Worm (Caenorhabditis elegans) whole organism, late embryonic: ENCODE results near the gene mam-1.

Source experiments
- ceh-48 ChIP-seq: sonication (generic microtip); optimal IDR thresholded peaks from 2 replicates; lab custom pipeline; 2016; ENCODE audit warnings: missing genetic modification characterization, inconsistent platforms, missing compliant biosample characterization
- hlh-13 ChIP-seq: fragments of 200-800 bp; sonication (Bioruptor generic); optimal IDR thresholded peaks from 2 replicates; lab custom pipeline; 2018; ENCODE audit warnings: mild to moderate bottlenecking, missing genetic modification characterization, missing compliant biosample characterization
- hlh-30 ChIP-seq: sonication (generic microtip); optimal IDR thresholded peaks from 2 replicates; lab custom pipeline; 2017; ENCODE audit warnings: antibody characterized with exemption, missing genetic modification characterization, missing compliant biosample characterization; ENCODE audit not compliant: insufficient read depth
- lin-11 ChIP-seq: fragments of 200-800 bp; sonication (Bioruptor generic); optimal IDR thresholded peaks from 2 replicates; lab custom pipeline; 2018; ENCODE audit warnings: mild to moderate bottlenecking, missing genetic modification characterization, missing compliant biosample characterization
- nhr-11 ChIP-seq: fragments of 150-350 bp; optimal IDR thresholded peaks from 2 replicates; lab custom pipeline; 2014; ENCODE audit warnings: missing biosample characterization, missing genetic modification characterization
- pha-4 ChIP-seq: fragments of 150-350 bp; optimal IDR thresholded peaks from 2 replicates; lab custom pipeline; 2018; ENCODE audit warnings: missing biosample characterization, missing genetic modification reagents, missing genetic modification characterization
- tbx-2 ChIP-seq: sonication (generic microtip); optimal IDR thresholded peaks from 2 replicates; lab custom pipeline; 2016; ENCODE audit warnings: missing genetic modification characterization, missing compliant biosample characterization

ce11 chrX:932874-933273, 44.7 kb upstream of the mam-1 start:
- no peak for TF ChIP-seq hlh-30
- TF ChIP-seq nhr-11 (tag; lab: Kevin White, UChicago) = no peak
- TF ChIP-seq pha-4 = no peak
- no peak for TF ChIP-seq hlh-13
- no peak for TF ChIP-seq ceh-48 (tag; lab: Kevin White, UChicago)
- peak; percentile 23 for TF ChIP-seq tbx-2 (tag; lab: Kevin White, UChicago)
- no peak for TF ChIP-seq lin-11
